Worm (Caenorhabditis elegans): ENCODE measurements around the gene ceh-36.

DNA sequence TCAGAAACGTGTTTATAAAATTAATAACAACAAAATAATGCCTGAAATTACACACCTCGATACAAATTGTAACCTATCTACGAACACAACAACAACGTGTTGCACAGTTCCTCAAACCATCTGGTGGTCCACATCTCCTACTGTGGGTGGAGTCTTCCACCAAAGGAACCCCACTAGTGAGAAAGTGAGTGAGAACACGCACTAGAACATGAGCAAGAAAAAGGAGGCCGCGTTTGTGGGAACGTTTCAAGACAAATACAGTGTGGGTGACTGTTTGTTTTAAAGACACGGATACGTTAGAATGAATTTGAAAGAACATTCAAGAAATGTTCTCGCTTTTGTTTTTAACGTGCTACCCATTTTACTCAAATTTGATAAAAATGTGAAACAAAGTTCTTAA, at the start of gene ceh-36:
- no peak for TF ChIP-seq lin-39 (tag; optimal IDR thresholded peaks at IDR 0.05)
- TF ChIP-seq fos-1 (tag; optimal IDR thresholded peaks at IDR 0.05): no peak
- TF ChIP-seq nfya-1 (tag; optimal IDR thresholded peaks at IDR 0.05; ENCODE audit: insufficient read depth): no peak
- no peak for TF ChIP-seq eor-1 (tag; optimal IDR thresholded peaks at IDR 0.05)
- no peak for TF ChIP-seq nhr-237 (tag; optimal IDR thresholded peaks at IDR 0.05)
- TF ChIP-seq ztf-11 (tag; optimal IDR thresholded peaks at IDR 0.05): no peak

Measured in whole organism, L3 larva.